Fruit fly (Drosophila melanogaster) whole organism, embryonic: ENCODE measurements around the gene eIF2Bepsilon.

Experiments
- CG10147 ChIP-seq: fragments of 200-800 bp; sonication (Bioruptor generic); optimal IDR thresholded peaks from 2 replicates; lab custom pipeline; 2019; ENCODE audit warnings: missing biosample characterization, mild to moderate bottlenecking, missing genetic modification characterization, moderate library complexity
- CG12769 ChIP-seq: fragments of 200-800 bp; sonication (Bioruptor generic); optimal IDR thresholded peaks from 2 replicates; lab custom pipeline; 2019; ENCODE audit warnings: missing biosample characterization, mild to moderate bottlenecking, missing genetic modification characterization, moderate library complexity
- CG18619 ChIP-seq: fragments of 200-800 bp; sonication (Bioruptor generic); optimal IDR thresholded peaks from 3 replicates; lab custom pipeline; 2017; ENCODE audit warnings: missing biosample characterization, mild to moderate bottlenecking, missing genetic modification characterization
- CG30403 ChIP-seq: fragments of 200-800 bp; sonication (Bioruptor generic); optimal IDR thresholded peaks from 3 replicates; lab custom pipeline; 2016; ENCODE audit warnings: missing biosample characterization, missing genetic modification characterization

DNA sequence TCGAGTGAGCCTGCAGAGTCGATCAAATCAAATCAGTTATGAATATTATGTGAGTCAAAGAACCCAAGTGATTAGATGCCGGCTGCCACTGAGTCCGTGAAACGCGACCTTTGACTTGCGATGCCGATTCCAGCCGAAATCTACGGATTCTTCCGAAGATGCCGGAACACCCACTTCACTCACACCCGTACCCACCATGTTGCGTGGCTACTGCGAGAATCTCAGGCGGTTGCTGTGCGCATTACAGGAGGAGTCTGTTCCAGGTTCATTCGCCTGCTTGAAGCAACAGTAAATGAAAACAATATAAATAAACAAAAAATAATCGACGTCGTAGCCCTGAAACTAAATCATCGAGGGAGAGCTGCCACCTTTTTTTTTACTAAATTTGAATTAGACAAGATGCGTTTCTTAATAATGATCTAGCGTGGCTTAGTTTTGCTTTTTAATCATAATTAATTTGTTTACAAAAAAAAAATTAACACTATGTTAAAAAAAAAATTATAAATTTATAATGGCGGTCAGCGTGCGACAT, 21.0 kb downstream of the eIF2Bepsilon start, which contains the start of gene Ldaf1:
- TF ChIP-seq CG30403 (GFP tag; lab: Kevin White, UChicago) (no peak), CG10147 (GFP tag; lab: Kevin White, UChicago) (no peak), CG18619 (GFP tag; lab: Kevin White, UChicago) (no peak), CG12769 (tag; lab: Kevin White, UChicago) (no peak)
